Worm (Caenorhabditis elegans) whole organism, late embryonic: ENCODE results near the gene col-9.

Source experiments
- C08G9.2 ChIP-seq: sonication (generic microtip); optimal IDR thresholded peaks from 2 replicates; lab custom pipeline; 2016; ENCODE audit warnings: mild to moderate bottlenecking, missing genetic modification characterization, moderate library complexity, missing compliant biosample characterization
- C38D4.7 ChIP-seq: fragments of 200-800 bp; sonication (Bioruptor generic); optimal IDR thresholded peaks from 2 replicates; lab custom pipeline; 2018; ENCODE audit warnings: mild to moderate bottlenecking, missing genetic modification characterization, moderate library complexity, missing compliant biosample characterization
- F13H6.1 ChIP-seq: sonication (generic microtip); optimal IDR thresholded peaks from 2 replicates; lab custom pipeline; 2016; ENCODE audit warnings: missing genetic modification characterization, missing compliant biosample characterization
- K02D7.2 ChIP-seq: sonication (generic microtip); optimal IDR thresholded peaks from 2 replicates; lab custom pipeline; 2017; ENCODE audit warnings: mild to moderate bottlenecking, missing genetic modification characterization, missing compliant biosample characterization
- Y22D7AL.16 ChIP-seq: sonication (generic microtip); optimal IDR thresholded peaks from 2 replicates; lab custom pipeline; 2016; ENCODE audit warnings: missing genetic modification characterization, missing compliant biosample characterization
- ama-1 ChIP-seq: fragments of 150-350 bp; optimal IDR thresholded peaks from 2 replicates; lab custom pipeline; 2014
- ceh-14 ChIP-seq: sonication (generic microtip); optimal IDR thresholded peaks from 2 replicates; lab custom pipeline; 2016; ENCODE audit warnings: missing genotype, missing genetic modification characterization, missing compliant biosample characterization
- ceh-18 ChIP-seq: sonication (generic microtip); optimal IDR thresholded peaks from 2 replicates; lab custom pipeline; 2016; ENCODE audit warnings: missing genetic modification characterization, missing compliant biosample characterization
- ceh-6 ChIP-seq: fragments of 200-800 bp; sonication (Bioruptor generic); optimal IDR thresholded peaks from 2 replicates; lab custom pipeline; 2018; ENCODE audit warnings: mild to moderate bottlenecking, missing genetic modification characterization, missing compliant biosample characterization
- fax-1 ChIP-seq: sonication (generic microtip); optimal IDR thresholded peaks from 2 replicates; lab custom pipeline; 2016; ENCODE audit warnings: missing genotype, missing genetic modification characterization, missing compliant biosample characterization
- fkh-6 ChIP-seq: sonication (generic microtip); optimal IDR thresholded peaks from 2 replicates; lab custom pipeline; 2016; ENCODE audit warnings: missing genetic modification characterization, missing compliant biosample characterization
- gmeb-2 ChIP-seq: sonication (generic microtip); optimal IDR thresholded peaks from 2 replicates; lab custom pipeline; 2016; ENCODE audit warnings: missing genetic modification characterization, inconsistent platforms, missing compliant biosample characterization
- hlh-8 ChIP-seq: sonication (generic microtip); optimal IDR thresholded peaks from 2 replicates; lab custom pipeline; 2016; ENCODE audit warnings: missing genotype, missing genetic modification characterization, missing compliant biosample characterization
- mec-3 ChIP-seq: sonication (generic microtip); optimal IDR thresholded peaks from 2 replicates; lab custom pipeline; 2016; ENCODE audit warnings: borderline replicate concordance, missing genetic modification characterization, missing compliant biosample characterization
- nhr-232 ChIP-seq: sonication (generic microtip); optimal IDR thresholded peaks from 2 replicates; lab custom pipeline; 2016; ENCODE audit warnings: missing genetic modification characterization, missing compliant biosample characterization
- npax-4 ChIP-seq: sonication (generic microtip); optimal IDR thresholded peaks from 2 replicates; lab custom pipeline; 2016; ENCODE audit warnings: missing genetic modification characterization, missing compliant biosample characterization
- odd-2 ChIP-seq: sonication (generic microtip); optimal IDR thresholded peaks from 2 replicates; lab custom pipeline; 2017; ENCODE audit warnings: antibody characterized with exemption, mild to moderate bottlenecking, missing genetic modification characterization, missing compliant biosample characterization
- pha-2 ChIP-seq: sonication (generic microtip); optimal IDR thresholded peaks from 2 replicates; lab custom pipeline; 2017; ENCODE audit warnings: mild to moderate bottlenecking, missing genetic modification characterization, missing compliant biosample characterization
- rnt-1 ChIP-seq: sonication (generic microtip); optimal IDR thresholded peaks from 2 replicates; lab custom pipeline; 2016; ENCODE audit warnings: missing genetic modification characterization, missing compliant biosample characterization
- sox-4 ChIP-seq: sonication (generic microtip); optimal IDR thresholded peaks from 2 replicates; lab custom pipeline; 2017; ENCODE audit warnings: mild to moderate bottlenecking, missing genetic modification characterization, inconsistent platforms, missing compliant biosample characterization
- tbx-7 ChIP-seq: sonication (generic microtip); optimal IDR thresholded peaks from 2 replicates; lab custom pipeline; 2016; ENCODE audit warnings: missing genotype, missing genetic modification characterization, missing compliant biosample characterization
- ttx-3 ChIP-seq: sonication (generic microtip); optimal IDR thresholded peaks from 2 replicates; lab custom pipeline; 2016; ENCODE audit warnings: missing genetic modification reagents, missing genetic modification characterization, missing compliant biosample characterization
- unc-42 ChIP-seq: sonication (generic microtip); optimal IDR thresholded peaks from 2 replicates; lab custom pipeline; 2016; ENCODE audit warnings: missing genotype, missing genetic modification characterization, missing compliant biosample characterization
- unc-55 ChIP-seq: sonication (generic microtip); optimal IDR thresholded peaks from 2 replicates; lab custom pipeline; 2017; ENCODE audit warnings: missing biosample characterization, missing genetic modification reagents, missing genetic modification characterization
- unc-86 ChIP-seq: sonication (generic microtip); optimal IDR thresholded peaks from 2 replicates; lab custom pipeline; 2016; ENCODE audit warnings: missing genetic modification characterization, missing compliant biosample characterization
- ztf-16 ChIP-seq: sonication (generic microtip); optimal IDR thresholded peaks from 2 replicates; lab custom pipeline; 2017; ENCODE audit warnings: missing genetic modification characterization, missing compliant biosample characterization

col-9 gene

ce11 chrX:13633876-13634479 lies 44.1 kb downstream of the col-9 start:
- no peak for TF ChIP-seq ceh-6 (GFP tag; lab: Kevin White, UChicago)
- peak; percentile 79 for TF ChIP-seq unc-42
- TF ChIP-seq ceh-18 (tag; lab: Kevin White, UChicago): no peak
- TF ChIP-seq ceh-14: no peak
- TF ChIP-seq gmeb-2 (tag; lab: Kevin White, UChicago): no peak
- TF ChIP-seq tbx-7 (tag; lab: Kevin White, UChicago): no peak

ce11 chrX:13637526-13637925 lies 47.7 kb downstream of the col-9 start:
- TF ChIP-seq ceh-18 (tag; lab: Kevin White, UChicago) (peak; percentile 27), C08G9.2 (no peak), odd-2 (tag; lab: Kevin White, UChicago) (no peak), unc-86 (tag; lab: Kevin White, UChicago) (no peak), unc-55 (GFP tag; lab: Kevin White, UChicago) (peak; percentile 50), F13H6.1 (no peak), fax-1 (tag; lab: Kevin White, UChicago) (no peak)
- TF ChIP-seq, all 69 proteins: peak for 2

- TF ChIP-seq F13H6.1 (no peak), mec-3 (tag; lab: Kevin White, UChicago) (no peak), unc-86 (tag; lab: Kevin White, UChicago) (no peak), K02D7.2 (tag; lab: Kevin White, UChicago) (no peak), rnt-1 (peak; percentile 3), nhr-232 (tag; lab: Kevin White, UChicago) (no peak), ztf-16 (tag; lab: Kevin White, UChicago) (no peak), ceh-18 (tag; lab: Kevin White, UChicago) (peak; percentile 43)
- TF ChIP-seq, all 69 proteins: peak for 2
Observed at ce11 chrX:13638351-13638958, 48.6 kb downstream of the col-9 start.

DNA sequence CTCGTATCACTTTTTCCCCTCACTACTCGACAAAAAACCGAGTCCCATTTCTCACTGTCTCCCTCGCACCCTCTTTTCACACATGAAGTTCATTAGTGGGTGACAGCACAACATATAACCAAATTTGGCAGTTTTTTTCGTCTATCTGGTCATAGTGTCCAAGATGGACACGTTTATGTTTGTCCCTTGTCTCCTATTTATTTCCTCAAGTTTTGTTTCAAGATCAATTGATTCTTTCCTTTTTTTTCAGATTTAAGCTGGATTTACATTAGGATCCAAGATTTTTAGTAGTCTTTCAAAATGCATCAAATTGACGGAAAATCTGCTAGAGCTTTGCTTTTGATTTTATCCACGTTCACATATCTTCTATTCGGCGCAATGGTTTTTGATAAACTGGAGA lies 49.7 kb downstream of the col-9 start, which contains the start of gene twk-20:
Gene twk-20, plus strand, starts transcription at position 301 of the 400 bp plus-strand sequence.
- TF ChIP-seq C08G9.2 (no peak), hlh-8 (tag; lab: Kevin White, UChicago) (no peak), ceh-18 (tag; lab: Kevin White, UChicago) (no peak), fkh-6 (no peak), Y22D7AL.16 (no peak), ama-1 (lab: Kevin White, UChicago) (no peak), pha-2 (tag; lab: Kevin White, UChicago) (no peak), C38D4.7 (no peak), ttx-3 (tag; lab: Kevin White, UChicago) (no peak), npax-4 (tag; lab: Kevin White, UChicago) (no peak), sox-4 (no peak)
